Worm (Caenorhabditis elegans) whole organism, L1 larva: ENCODE results near the gene unc-105.

Source experiments
- C04F5.9 ChIP-seq: sonication (generic microtip); optimal IDR thresholded peaks from 2 replicates; lab custom pipeline; 2016; ENCODE audit warnings: missing genetic modification characterization, missing compliant biosample characterization
- C34B4.2 ChIP-seq: sonication (generic microtip); optimal IDR thresholded peaks from 2 replicates; lab custom pipeline; 2017; ENCODE audit warnings: mild to moderate bottlenecking, missing genetic modification characterization, missing compliant biosample characterization
- aha-1 ChIP-seq: fragments of 150-350 bp; optimal IDR thresholded peaks from 2 replicates; lab custom pipeline; 2014; ENCODE audit warnings: missing biosample characterization, missing genetic modification characterization
- alr-1 ChIP-seq: fragments of 200-800 bp; sonication (Bioruptor generic); optimal IDR thresholded peaks from 2 replicates; lab custom pipeline; 2018; ENCODE audit warnings: borderline replicate concordance, mild to moderate bottlenecking, missing genetic modification characterization, missing compliant biosample characterization
- ceh-63 ChIP-seq: fragments of 200-800 bp; sonication (Bioruptor generic); optimal IDR thresholded peaks from 2 replicates; lab custom pipeline; 2018; ENCODE audit warnings: mild to moderate bottlenecking, missing genetic modification characterization, missing compliant biosample characterization
- ceh-8 ChIP-seq: fragments of 200-800 bp; sonication (Bioruptor generic); optimal IDR thresholded peaks from 2 replicates; lab custom pipeline; 2018; ENCODE audit warnings: mild to moderate bottlenecking, missing genetic modification characterization, moderate library complexity, missing compliant biosample characterization
- ceh-88 ChIP-seq: fragments of 200-800 bp; sonication (Bioruptor generic); IDR thresholded peaks from 2 replicates; pipeline ENCODE4 v1.3.6; 2022; ENCODE audit warnings: missing genetic modification characterization, missing compliant biosample characterization
- ceh-90 ChIP-seq: sonication (generic microtip); optimal IDR thresholded peaks from 2 replicates; lab custom pipeline; 2016; ENCODE audit warnings: missing genetic modification characterization, missing compliant biosample characterization
- ces-1 ChIP-seq: fragments of 150-350 bp; optimal IDR thresholded peaks from 2 replicates; lab custom pipeline; 2014; ENCODE audit warnings: missing biosample characterization, missing genetic modification reagents, missing genetic modification characterization
- dpl-1 ChIP-seq, 3 experiments: fragments of 150-350 bp in 2 of 3; sonication (generic microtip) in 1 of 3; optimal IDR thresholded peaks; 2 replicates each; lab custom pipeline; 2014 to 2017; ENCODE audit warnings: missing biosample characterization in 3 of 3, missing genetic modification characterization in 3 of 3, missing genetic modification reagents in 3 of 3
- dsc-1 ChIP-seq: sonication (generic microtip); optimal IDR thresholded peaks from 2 replicates; lab custom pipeline; 2016; ENCODE audit warnings: mild to moderate bottlenecking, missing genetic modification characterization, missing compliant biosample characterization
- efl-1 ChIP-seq, 4 experiments: fragments of 150-350 bp; optimal IDR thresholded peaks in 3 of 4; peaks in 1 of 4; 1 replicate in 1 of 4; 2 replicates in 3 of 4; lab custom pipeline; 2014; ENCODE audit warnings: missing biosample characterization in 2 of 4, missing genetic modification characterization in 2 of 4, missing genetic modification reagents in 2 of 4
- efl-3 ChIP-seq: fragments of 200-800 bp; sonication (Bioruptor generic); optimal IDR thresholded peaks from 2 replicates; lab custom pipeline; 2018; ENCODE audit warnings: mild to moderate bottlenecking, missing genetic modification characterization, missing compliant biosample characterization
- egl-27 ChIP-seq, 2 experiments: fragments of 150-350 bp in 1 of 2; sonication (generic microtip); optimal IDR thresholded peaks; 3 replicates each; lab custom pipeline; 2017 to 2018; ENCODE audit warnings: missing biosample characterization in 2 of 2, missing genetic modification characterization in 2 of 2, missing genetic modification reagents in 2 of 2
- elt-3 ChIP-seq, 6 experiments: fragments of 150-350 bp in 1 of 6; sonication (generic microtip); optimal IDR thresholded peaks; 2 replicates each; lab custom pipeline; 2017 to 2018; ENCODE audit warnings: missing biosample characterization in 6 of 6, missing genetic modification characterization in 6 of 6, inconsistent platforms in 1 of 6
- fkh-10 ChIP-seq: sonication (generic microtip); optimal IDR thresholded peaks from 2 replicates; lab custom pipeline; 2017; ENCODE audit warnings: missing biosample characterization, missing genetic modification reagents, missing genetic modification characterization
- fkh-8 ChIP-seq: sonication (generic microtip); optimal IDR thresholded peaks from 2 replicates; lab custom pipeline; 2016; ENCODE audit warnings: mild to moderate bottlenecking, missing genetic modification characterization, missing compliant biosample characterization
- hlh-17 ChIP-seq: fragments of 200-800 bp; sonication (Bioruptor generic); optimal IDR thresholded peaks from 2 replicates; lab custom pipeline; 2018; ENCODE audit warnings: missing genetic modification characterization, mild to moderate bottlenecking, missing compliant biosample characterization, moderate library complexity, borderline replicate concordance
- hlh-4 ChIP-seq: sonication (generic microtip); optimal IDR thresholded peaks from 2 replicates; lab custom pipeline; 2016; ENCODE audit warnings: mild to moderate bottlenecking, missing genetic modification characterization, missing compliant biosample characterization
- isw-1 ChIP-seq: fragments of 200-800 bp; sonication (Bioruptor generic); IDR thresholded peaks from 2 replicates; pipeline ENCODE4 v1.3.6; 2022; ENCODE audit warnings: missing genetic modification characterization, missing compliant biosample characterization
- jun-1 ChIP-seq: fragments of 150-350 bp; optimal IDR thresholded peaks from 2 replicates; lab custom pipeline; 2014; ENCODE audit warnings: missing biosample characterization, missing genetic modification reagents, missing genetic modification characterization
- lin-13 ChIP-seq: fragments of 150-350 bp; optimal IDR thresholded peaks from 2 replicates; lab custom pipeline; 2014; ENCODE audit warnings: missing biosample characterization, missing genetic modification reagents, missing genetic modification characterization
- lin-15B ChIP-seq: fragments of 150-350 bp; sonication (generic microtip); optimal IDR thresholded peaks from 3 replicates; lab custom pipeline; 2014; ENCODE audit warnings: missing biosample characterization, missing genetic modification characterization
- lin-39 ChIP-seq: fragments of 150-350 bp; optimal IDR thresholded peaks from 2 replicates; lab custom pipeline; 2014; ENCODE audit warnings: missing biosample characterization, missing genetic modification reagents, missing genetic modification characterization
- lir-3 ChIP-seq: sonication (generic microtip); optimal IDR thresholded peaks from 2 replicates; lab custom pipeline; 2016; ENCODE audit warnings: mild to moderate bottlenecking, missing genetic modification characterization, moderate library complexity, missing compliant biosample characterization; ENCODE audit not compliant: poor library complexity
- lsy-2 ChIP-seq, 2 experiments: fragments of 150-350 bp; optimal IDR thresholded peaks; 2 replicates each; lab custom pipeline; 2014; ENCODE audit warnings: missing biosample characterization in 2 of 2, missing genetic modification characterization in 2 of 2
- mep-1 ChIP-seq: fragments of 150-350 bp; optimal IDR thresholded peaks from 2 replicates; lab custom pipeline; 2014; ENCODE audit warnings: missing biosample characterization, missing genetic modification characterization
- nhr-12 ChIP-seq: sonication (generic microtip); optimal IDR thresholded peaks from 2 replicates; lab custom pipeline; 2017; ENCODE audit warnings: missing biosample characterization, missing genetic modification characterization
- nhr-19 ChIP-seq: fragments of 200-800 bp; sonication (Bioruptor generic); conservative IDR thresholded peaks from 2 replicates; pipeline ENCODE4 v1.3.6; 2022; ENCODE audit warnings: missing genetic modification characterization, missing compliant biosample characterization
- nhr-20 ChIP-seq: sonication (generic microtip); optimal IDR thresholded peaks from 2 replicates; lab custom pipeline; 2016; ENCODE audit warnings: mild to moderate bottlenecking, missing genetic modification characterization, missing compliant biosample characterization
- nhr-28 ChIP-seq: fragments of 150-350 bp; optimal IDR thresholded peaks from 2 replicates; lab custom pipeline; 2014; ENCODE audit warnings: missing biosample characterization, missing genetic modification characterization
- nhr-47 ChIP-seq: sonication (generic microtip); optimal IDR thresholded peaks from 2 replicates; lab custom pipeline; 2016; ENCODE audit warnings: mild to moderate bottlenecking, missing genetic modification characterization, moderate library complexity, missing compliant biosample characterization
- nhr-71 ChIP-seq: sonication (generic microtip); optimal IDR thresholded peaks from 2 replicates; lab custom pipeline; 2016; ENCODE audit warnings: mild to moderate bottlenecking, missing genetic modification characterization, moderate library complexity, missing compliant biosample characterization
- nhr-76 ChIP-seq: sonication (generic microtip); optimal IDR thresholded peaks from 2 replicates; lab custom pipeline; 2017; ENCODE audit warnings: missing biosample characterization, missing genetic modification characterization
- nhr-77 ChIP-seq: fragments of 150-350 bp; optimal IDR thresholded peaks from 2 replicates; lab custom pipeline; 2014; ENCODE audit warnings: missing biosample characterization, missing genetic modification characterization
- snpc-4 ChIP-seq: fragments of 150-350 bp; optimal IDR thresholded peaks from 2 replicates; lab custom pipeline; 2014; ENCODE audit warnings: missing biosample characterization, missing genetic modification characterization
- snu-23 ChIP-seq: sonication (generic microtip); optimal IDR thresholded peaks from 2 replicates; lab custom pipeline; 2016; ENCODE audit warnings: missing genetic modification characterization, missing compliant biosample characterization
- sox-4 ChIP-seq: sonication (generic microtip); optimal IDR thresholded peaks from 2 replicates; lab custom pipeline; 2016; ENCODE audit warnings: missing genetic modification characterization, missing compliant biosample characterization
- sup-37 ChIP-seq: fragments of 200-800 bp; sonication (Bioruptor generic); optimal IDR thresholded peaks from 2 replicates; lab custom pipeline; 2018; ENCODE audit warnings: mild to moderate bottlenecking, missing genetic modification characterization, missing compliant biosample characterization
- swsn-7 ChIP-seq: sonication (generic microtip); optimal IDR thresholded peaks from 2 replicates; lab custom pipeline; 2016; ENCODE audit warnings: missing genetic modification characterization, missing compliant biosample characterization
- tbx-2 ChIP-seq: sonication (generic microtip); optimal IDR thresholded peaks from 2 replicates; lab custom pipeline; 2016; ENCODE audit warnings: missing genetic modification characterization, missing compliant biosample characterization
- tlp-1 ChIP-seq: fragments of 150-350 bp; optimal IDR thresholded peaks from 2 replicates; lab custom pipeline; 2014; ENCODE audit warnings: missing biosample characterization, missing genetic modification characterization
- unc-130 ChIP-seq: fragments of 150-350 bp; optimal IDR thresholded peaks from 2 replicates; lab custom pipeline; 2017; ENCODE audit warnings: missing biosample characterization, missing genetic modification characterization, inconsistent platforms
- unc-30 ChIP-seq: sonication (generic microtip); optimal IDR thresholded peaks from 2 replicates; lab custom pipeline; 2017; ENCODE audit warnings: missing biosample characterization, missing genetic modification characterization
- unc-98 ChIP-seq: fragments of 200-800 bp; sonication (Bioruptor generic); IDR thresholded peaks from 2 replicates; pipeline ENCODE4 v1.3.6; 2022; ENCODE audit warnings: missing genetic modification characterization, missing compliant biosample characterization
- vab-15 ChIP-seq: sonication (generic microtip); optimal IDR thresholded peaks from 2 replicates; lab custom pipeline; 2017; ENCODE audit warnings: missing genotype, mild to moderate bottlenecking, missing genetic modification characterization, missing compliant biosample characterization
- xbp-1 ChIP-seq: sonication (generic microtip); optimal IDR thresholded peaks from 2 replicates; lab custom pipeline; 2016; ENCODE audit warnings: missing genetic modification characterization, missing compliant biosample characterization
- zag-1 ChIP-seq: fragments of 150-350 bp; optimal IDR thresholded peaks from 2 replicates; lab custom pipeline; 2014; ENCODE audit warnings: missing biosample characterization, missing genetic modification characterization
- ztf-11 ChIP-seq, 2 experiments: sonication (generic microtip); optimal IDR thresholded peaks; 2 replicates each; lab custom pipeline; 2016 to 2017; ENCODE audit warnings: missing genetic modification characterization in 2 of 2, missing biosample characterization in 1 of 2, missing compliant biosample characterization in 1 of 2
- ztf-4 ChIP-seq: fragments of 150-350 bp; optimal IDR thresholded peaks from 2 replicates; lab custom pipeline; 2014; ENCODE audit warnings: missing biosample characterization, missing genetic modification characterization

Gene unc-105

ce11 chrII:8091528-8091927, 24.7 kb upstream of the unc-105 start (continued):
- peak; percentile 98 for TF ChIP-seq snpc-4 (tag; lab: Kevin White, UChicago)
- TF ChIP-seq alr-1 = no peak
- TF ChIP-seq tbx-2 = peak; percentile 51
- TF ChIP-seq ceh-88 = no peak
- peak; percentile 63 for TF ChIP-seq nhr-77 (tag; lab: Kevin White, UChicago)
- no peak for TF ChIP-seq tlp-1 (tag; lab: Kevin White, UChicago)
- TF ChIP-seq xbp-1 = peak; percentile 63
- TF ChIP-seq lin-15B (tag; lab: Kevin White, UChicago) = no peak
- TF ChIP-seq lir-3 (tag; lab: Kevin White, UChicago) = no peak
- TF ChIP-seq snu-23 = peak; percentile 83
- TF ChIP-seq efl-3 (GFP tag; lab: Kevin White, UChicago) = no peak
- peak; percentile 34 for TF ChIP-seq lin-13 (GFP tag; lab: Kevin White, UChicago)
- no peak for TF ChIP-seq nhr-28
- TF ChIP-seq dsc-1 (tag; lab: Kevin White, UChicago) = peak; percentile 49
- TF ChIP-seq hlh-17 (GFP tag; lab: Kevin White, UChicago) = no peak
- no peak for TF ChIP-seq vab-15 (tag; lab: Kevin White, UChicago)
- TF ChIP-seq nhr-12 (tag; lab: Kevin White, UChicago) = no peak
- TF ChIP-seq unc-98 (GFP tag; lab: Robert Waterston, UW) = no peak
- TF ChIP-seq ceh-63 (GFP tag; lab: Kevin White, UChicago) = no peak
- peak; percentile 46 to 57 (median 57) for TF ChIP-seq dpl-1 (GFP tag; optimal IDR thresholded peaks at IDR 0.05; lab: Kevin White, UChicago)
- peak; percentile 42 for TF ChIP-seq fkh-8 (tag; lab: Kevin White, UChicago)
- TF ChIP-seq lin-39 (tag; lab: Kevin White, UChicago) = peak; percentile 48
- peak; percentile 8 for TF ChIP-seq unc-130 (tag; lab: Kevin White, UChicago)
- TF ChIP-seq nhr-47 (tag; lab: Kevin White, UChicago) = peak; percentile 84
- peak; percentile 87 for TF ChIP-seq nhr-71 (tag; lab: Kevin White, UChicago)
- peak; percentile 78 for TF ChIP-seq swsn-7 (tag; lab: Kevin White, UChicago)
- TF ChIP-seq nhr-76 (tag; lab: Kevin White, UChicago) = no peak
- no peak for TF ChIP-seq C04F5.9 (tag; lab: Kevin White, UChicago)
- no peak for TF ChIP-seq aha-1 (tag; lab: Kevin White, UChicago)
- peak; percentile 79 for TF ChIP-seq nhr-20 (tag; lab: Kevin White, UChicago)
- TF ChIP-seq ceh-90 (tag; lab: Kevin White, UChicago) = no peak
- TF ChIP-seq C34B4.2 (tag; lab: Kevin White, UChicago) = no peak
- TF ChIP-seq ztf-4 = no peak
- no peak for TF ChIP-seq fkh-10 (GFP tag; lab: Kevin White, UChicago)
- TF ChIP-seq mep-1 = no peak
- TF ChIP-seq ceh-8 = peak; percentile 12
- TF ChIP-seq elt-3 (tag; optimal IDR thresholded peaks at IDR 0.05; lab: Kevin White, UChicago) = peak in 4 of 6 experiments; percentile 4 to 41 (median 32)
- no peak for TF ChIP-seq ztf-11 (tag; optimal IDR thresholded peaks at IDR 0.05; lab: Kevin White, UChicago)
- no peak for TF ChIP-seq unc-30 (tag; lab: Kevin White, UChicago)
- peak; percentile 59 to 67 for TF ChIP-seq lsy-2 (tag; optimal IDR thresholded peaks at IDR 0.05; lab: Kevin White, UChicago)
- TF ChIP-seq efl-1 (optimal IDR thresholded peaks at IDR 0.05; lab: Kevin White, UChicago) = peak; percentile 62 to 70
- TF ChIP-seq efl-1 (GFP tag; optimal IDR thresholded peaks at IDR 0.05 in 1 of 2; lab: Kevin White, UChicago) = peak; percentile 23 to 95
- peak; percentile 85 for TF ChIP-seq nhr-19 (GFP tag; lab: Robert Waterston, UW)
- no peak for TF ChIP-seq sup-37
- no peak for TF ChIP-seq zag-1
- TF ChIP-seq hlh-4 (tag; lab: Kevin White, UChicago) = no peak
- TF ChIP-seq isw-1 (GFP tag; lab: Robert Waterston, UW) = peak; percentile 11; the same call in 1 of the 2 replicates
- no peak for TF ChIP-seq ces-1
- no peak for TF ChIP-seq jun-1 (tag; lab: Kevin White, UChicago)
- TF ChIP-seq egl-27 (tag; optimal IDR thresholded peaks at IDR 0.05; lab: Kevin White, UChicago) = peak in 1 of 2 experiments; percentile 6
- TF ChIP-seq sox-4 = no peak
